Worm (Caenorhabditis elegans) whole organism, L2 larva: ENCODE measurements around the gene Y79H2A.12.

Experiments used
- C34F6.9 ChIP-seq: fragments of 150-350 bp; optimal IDR thresholded peaks from 2 replicates; lab custom pipeline; 2014; ENCODE audit warnings: missing biosample characterization, missing genetic modification characterization
- F13H6.1 ChIP-seq: sonication (generic microtip); optimal IDR thresholded peaks from 2 replicates; lab custom pipeline; 2016; ENCODE audit warnings: missing genetic modification characterization, missing compliant biosample characterization
- R02D3.7 ChIP-seq: fragments of 150-350 bp; optimal IDR thresholded peaks from 2 replicates; lab custom pipeline; 2014; ENCODE audit warnings: missing biosample characterization, missing genetic modification characterization
- Y55F3AM.14 ChIP-seq: fragments of 200-800 bp; sonication (Bioruptor generic); optimal IDR thresholded peaks from 2 replicates; lab custom pipeline; 2018; ENCODE audit warnings: mild to moderate bottlenecking, missing genetic modification characterization, missing compliant biosample characterization
- ama-1 ChIP-seq: fragments of 150-350 bp; optimal IDR thresholded peaks from 2 replicates; lab custom pipeline; 2018; ENCODE audit warnings: inconsistent platforms
- blmp-1 ChIP-seq: sonication (generic microtip); optimal IDR thresholded peaks from 2 replicates; lab custom pipeline; 2017; ENCODE audit warnings: missing genetic modification characterization, mild to moderate bottlenecking, missing compliant biosample characterization, antibody characterized with exemption, moderate library complexity; ENCODE audit not compliant: insufficient read depth
- ceh-16 ChIP-seq: fragments of 150-350 bp; optimal IDR thresholded peaks from 2 replicates; lab custom pipeline; 2014; ENCODE audit warnings: missing biosample characterization, missing genetic modification characterization
- ceh-82 ChIP-seq: fragments of 150-350 bp; optimal IDR thresholded peaks from 2 replicates; lab custom pipeline; 2014; ENCODE audit warnings: missing biosample characterization, missing genetic modification characterization
- dmd-4 ChIP-seq: sonication (generic microtip); optimal IDR thresholded peaks from 2 replicates; lab custom pipeline; 2017; ENCODE audit warnings: missing biosample characterization, missing genetic modification characterization
- egl-27 ChIP-seq: sonication (generic microtip); optimal IDR thresholded peaks from 3 replicates; lab custom pipeline; 2017; ENCODE audit warnings: missing biosample characterization, missing genetic modification reagents, missing genetic modification characterization
- elt-1 ChIP-seq: fragments of 150-350 bp; optimal IDR thresholded peaks from 2 replicates; lab custom pipeline; 2014; ENCODE audit warnings: missing biosample characterization, missing genetic modification characterization
- fos-1 ChIP-seq: fragments of 150-350 bp; optimal IDR thresholded peaks from 2 replicates; lab custom pipeline; 2014; ENCODE audit warnings: missing biosample characterization, missing genetic modification characterization
- gmeb-1 ChIP-seq: fragments of 150-350 bp; optimal IDR thresholded peaks from 2 replicates; lab custom pipeline; 2014; ENCODE audit warnings: missing biosample characterization, missing genetic modification characterization
- lin-11 ChIP-seq: fragments of 150-350 bp; sonication (generic microtip); optimal IDR thresholded peaks from 2 replicates; lab custom pipeline; 2014; ENCODE audit warnings: missing biosample characterization, missing genetic modification characterization, inconsistent platforms, mixed read lengths
- lin-13 ChIP-seq: fragments of 150-350 bp; optimal IDR thresholded peaks from 2 replicates; lab custom pipeline; 2014; ENCODE audit warnings: missing biosample characterization, missing genetic modification reagents, missing genetic modification characterization
- lin-39 ChIP-seq: fragments of 150-350 bp; optimal IDR thresholded peaks from 2 replicates; lab custom pipeline; 2014; ENCODE audit warnings: missing biosample characterization, missing genetic modification reagents, missing genetic modification characterization
- mbf-1 ChIP-seq: sonication (generic microtip); optimal IDR thresholded peaks from 2 replicates; lab custom pipeline; 2017; ENCODE audit warnings: missing biosample characterization, missing genetic modification characterization
- mdl-1 ChIP-seq, 2 experiments: fragments of 150-350 bp in 1 of 2; sonication (generic microtip) in 1 of 2; optimal IDR thresholded peaks; 2 replicates each; lab custom pipeline; 2017; ENCODE audit warnings: missing biosample characterization in 2 of 2, missing genetic modification characterization in 2 of 2
- nhr-10 ChIP-seq: sonication (generic microtip); optimal IDR thresholded peaks from 2 replicates; lab custom pipeline; 2017; ENCODE audit warnings: missing biosample characterization, missing genetic modification characterization
- nhr-12 ChIP-seq: fragments of 150-350 bp; optimal IDR thresholded peaks from 2 replicates; lab custom pipeline; 2014; ENCODE audit warnings: missing biosample characterization, missing genetic modification characterization
- nhr-129 ChIP-seq: fragments of 150-350 bp; optimal IDR thresholded peaks from 2 replicates; lab custom pipeline; 2014; ENCODE audit warnings: missing biosample characterization, missing genetic modification characterization
- nhr-21 ChIP-seq: fragments of 150-350 bp; optimal IDR thresholded peaks from 2 replicates; lab custom pipeline; 2014; ENCODE audit warnings: missing biosample characterization, missing genetic modification characterization
- nhr-23 ChIP-seq: fragments of 150-350 bp; optimal IDR thresholded peaks from 2 replicates; lab custom pipeline; 2014; ENCODE audit warnings: missing biosample characterization, missing genetic modification reagents, missing genetic modification characterization
- nhr-237 ChIP-seq: fragments of 150-350 bp; optimal IDR thresholded peaks from 2 replicates; lab custom pipeline; 2014; ENCODE audit warnings: missing biosample characterization, missing genetic modification characterization
- nhr-25 ChIP-seq: fragments of 150-350 bp; sonication (generic microtip); optimal IDR thresholded peaks from 3 replicates; lab custom pipeline; 2014; ENCODE audit warnings: missing biosample characterization, missing genetic modification characterization
- nhr-77 ChIP-seq: fragments of 150-350 bp; optimal IDR thresholded peaks from 2 replicates; lab custom pipeline; 2014; ENCODE audit warnings: missing biosample characterization, missing genetic modification characterization
- peb-1 ChIP-seq: fragments of 150-350 bp; optimal IDR thresholded peaks from 2 replicates; lab custom pipeline; 2014; ENCODE audit warnings: missing biosample characterization, missing genetic modification characterization
- sem-4 ChIP-seq: fragments of 150-350 bp; optimal IDR thresholded peaks from 2 replicates; lab custom pipeline; 2014; ENCODE audit warnings: missing biosample characterization, missing genetic modification reagents, missing genetic modification characterization
- skn-1 ChIP-seq: sonication (generic microtip); optimal IDR thresholded peaks from 2 replicates; lab custom pipeline; 2017; ENCODE audit warnings: missing biosample characterization, missing genetic modification characterization
- sma-3 ChIP-seq: sonication (generic microtip); optimal IDR thresholded peaks from 2 replicates; lab custom pipeline; 2016; ENCODE audit warnings: missing genetic modification reagents, missing genetic modification characterization, missing compliant biosample characterization
- sma-9 ChIP-seq, 2 experiments: fragments of 150-350 bp in 1 of 2; sonication (generic microtip) in 1 of 2; optimal IDR thresholded peaks; 2 replicates each; lab custom pipeline; 2014 to 2016; ENCODE audit warnings: missing genetic modification characterization in 2 of 2, mild to moderate bottlenecking in 1 of 2, missing biosample characterization in 1 of 2, missing compliant biosample characterization in 1 of 2, missing genetic modification reagents in 1 of 2, moderate library complexity in 1 of 2
- snpc-4 ChIP-seq: fragments of 150-350 bp; optimal IDR thresholded peaks from 2 replicates; lab custom pipeline; 2014; ENCODE audit warnings: missing biosample characterization, missing genetic modification characterization
- unc-55 ChIP-seq: fragments of 150-350 bp; sonication (generic microtip); optimal IDR thresholded peaks from 3 replicates; lab custom pipeline; 2014; ENCODE audit warnings: missing biosample characterization, missing genetic modification reagents, missing genetic modification characterization
- zag-1 ChIP-seq: fragments of 150-350 bp; optimal IDR thresholded peaks from 2 replicates; lab custom pipeline; 2014; ENCODE audit warnings: missing biosample characterization, missing genetic modification characterization
- ztf-1 ChIP-seq: fragments of 200-800 bp; sonication (Bioruptor generic); conservative IDR thresholded peaks from 2 replicates; pipeline ENCODE4 v1.3.6; 2022; ENCODE audit warnings: missing genetic modification characterization, missing compliant biosample characterization
- ztf-4 ChIP-seq: fragments of 150-350 bp; optimal IDR thresholded peaks from 2 replicates; lab custom pipeline; 2014; ENCODE audit warnings: missing biosample characterization, missing genetic modification characterization

Y79H2A.12 gene

ce11 chrIII:12003264-12003663 is 25.4 kb downstream of the Y79H2A.12 start (continued):
- TF ChIP-seq nhr-12 (no peak), elt-1 (tag; lab: Kevin White, UChicago) (no peak), egl-27 (tag; lab: Kevin White, UChicago) (peak; percentile 41)

- no peak for TF ChIP-seq ama-1
- TF ChIP-seq peb-1 (tag; lab: Kevin White, UChicago): no peak
- TF ChIP-seq fos-1 (tag; lab: Kevin White, UChicago): no peak
- no peak for TF ChIP-seq unc-55 (GFP tag; lab: Kevin White, UChicago)
- TF ChIP-seq egl-27 (tag; lab: Kevin White, UChicago): no peak
- TF ChIP-seq nhr-25 (tag; lab: Kevin White, UChicago): no peak
- no peak for TF ChIP-seq gmeb-1 (tag; lab: Kevin White, UChicago)
- TF ChIP-seq nhr-12: no peak
- TF ChIP-seq R02D3.7 (tag; lab: Kevin White, UChicago): no peak
Measured at ce11 chrIII:12002850-12003249, 25.8 kb downstream of the Y79H2A.12 start, which contains the start of gene Y56A3A.33. Gene Y56A3A.33, minus strand, starts transcription at chrIII:12002950.

ce11 chrIII:11999543-11999942 is 29.1 kb downstream of the Y79H2A.12 start:
- TF ChIP-seq R02D3.7 (tag; lab: Kevin White, UChicago) (no peak), peb-1 (tag; lab: Kevin White, UChicago) (no peak), nhr-25 (tag; lab: Kevin White, UChicago) (no peak), nhr-10 (tag; lab: Kevin White, UChicago) (no peak), sma-9 (GFP tag; optimal IDR thresholded peaks at IDR 0.05; lab: Kevin White, UChicago) (no peak), sma-9 (tag; optimal IDR thresholded peaks at IDR 0.05; lab: Kevin White, UChicago) (no peak), unc-55 (GFP tag; lab: Kevin White, UChicago) (no peak), nhr-21 (tag; lab: Kevin White, UChicago) (no peak)
- TF ChIP-seq, all 48 proteins: peak for 0

ce11 chrIII:11995783-11996182 is 32.9 kb downstream of the Y79H2A.12 start:
- TF ChIP-seq nhr-129 (tag; lab: Kevin White, UChicago) (no peak), gmeb-1 (tag; lab: Kevin White, UChicago) (no peak), Y55F3AM.14 (GFP tag; lab: Kevin White, UChicago) (no peak), nhr-10 (tag; lab: Kevin White, UChicago) (no peak), ceh-82 (tag; lab: Kevin White, UChicago) (no peak), R02D3.7 (tag; lab: Kevin White, UChicago) (no peak), unc-55 (GFP tag; lab: Kevin White, UChicago) (no peak), nhr-25 (tag; lab: Kevin White, UChicago) (no peak), blmp-1 (tag; lab: Kevin White, UChicago) (no peak)

ce11 chrIII:11991654-11992292 is 36.9 kb downstream of the Y79H2A.12 start:
- TF ChIP-seq ceh-16 (tag; lab: Kevin White, UChicago): no peak
- no peak for TF ChIP-seq mdl-1 (tag; optimal IDR thresholded peaks at IDR 0.05; lab: Kevin White, UChicago)
- no peak for TF ChIP-seq dmd-4 (tag; lab: Kevin White, UChicago)
- TF ChIP-seq R02D3.7 (tag; lab: Kevin White, UChicago): no peak
- TF ChIP-seq sma-3 (GFP tag; lab: Kevin White, UChicago): no peak
- TF ChIP-seq, all 48 proteins: peak for 0

ce11 chrIII:11989823-11990222 is 38.8 kb downstream of the Y79H2A.12 start, which contains the start of gene wah-1:
Gene wah-1, plus strand, starts transcription at chrIII:11990167.
- TF ChIP-seq mdl-1 (tag; optimal IDR thresholded peaks at IDR 0.05; lab: Kevin White, UChicago): peak in 1 of 2 experiments; percentile 50
- TF ChIP-seq snpc-4 (tag; lab: Kevin White, UChicago): no peak
- no peak for TF ChIP-seq lin-13 (GFP tag; lab: Kevin White, UChicago)
- TF ChIP-seq nhr-10 (tag; lab: Kevin White, UChicago): no peak
- no peak for TF ChIP-seq gmeb-1 (tag; lab: Kevin White, UChicago)
- TF ChIP-seq blmp-1 (tag; lab: Kevin White, UChicago): no peak
- peak; percentile 8 for TF ChIP-seq sma-3 (GFP tag; lab: Kevin White, UChicago)
- TF ChIP-seq ceh-16 (tag; lab: Kevin White, UChicago): no peak
- TF ChIP-seq R02D3.7 (tag; lab: Kevin White, UChicago): no peak
- TF ChIP-seq zag-1 (tag; lab: Kevin White, UChicago): no peak
- TF ChIP-seq elt-1 (tag; lab: Kevin White, UChicago): no peak
- TF ChIP-seq nhr-129 (tag; lab: Kevin White, UChicago): no peak
- no peak for TF ChIP-seq nhr-77 (tag; lab: Kevin White, UChicago)
- no peak for TF ChIP-seq F13H6.1 (tag; lab: Kevin White, UChicago)
- no peak for TF ChIP-seq nhr-23 (tag; lab: Kevin White, UChicago)
- no peak for TF ChIP-seq mbf-1 (tag; lab: Kevin White, UChicago)
- TF ChIP-seq ztf-4: no peak
- no peak for TF ChIP-seq lin-39
- no peak for TF ChIP-seq sem-4 (tag; lab: Kevin White, UChicago)
- TF ChIP-seq ama-1: no peak
- no peak for TF ChIP-seq ceh-82 (tag; lab: Kevin White, UChicago)
- TF ChIP-seq C34F6.9 (tag; lab: Kevin White, UChicago): peak; percentile 27
- TF ChIP-seq Y55F3AM.14 (GFP tag; lab: Kevin White, UChicago): no peak
- TF ChIP-seq nhr-237 (tag; lab: Kevin White, UChicago): no peak
- no peak for TF ChIP-seq ztf-1 (GFP tag; lab: Robert Waterston, UW)
- TF ChIP-seq sma-9 (GFP tag; optimal IDR thresholded peaks at IDR 0.05; lab: Kevin White, UChicago): no peak
- TF ChIP-seq sma-9 (tag; optimal IDR thresholded peaks at IDR 0.05; lab: Kevin White, UChicago): no peak
- no peak for TF ChIP-seq skn-1 (tag; lab: Kevin White, UChicago)
- no peak for TF ChIP-seq nhr-25 (tag; lab: Kevin White, UChicago)
- no peak for TF ChIP-seq lin-11
- no peak for TF ChIP-seq fos-1 (tag; lab: Kevin White, UChicago)
- TF ChIP-seq nhr-21 (tag; lab: Kevin White, UChicago): peak; percentile 21
